Fruit fly (Drosophila melanogaster) Kc167 (cell line): ENCODE results near the gene eIF4E5.

Source experiments
- Myc ChIP-seq: fragments of >200 bp; optimal IDR thresholded peaks from 2 replicates; lab custom pipeline; 2017; ENCODE audit warnings: missing external identifiers
- Sin3A ChIP-seq: fragments of >200 bp; optimal IDR thresholded peaks from 2 replicates; lab custom pipeline; 2018; ENCODE audit warnings: missing external identifiers
- h ChIP-seq: fragments of >200 bp; optimal IDR thresholded peaks from 3 replicates; lab custom pipeline; 2018; ENCODE audit warnings: missing external identifiers
- insv ChIP-seq: fragments of >200 bp; optimal IDR thresholded peaks from 3 replicates; lab custom pipeline; 2018; ENCODE audit warnings: missing external identifiers
- psq ChIP-seq: fragments of >200 bp; optimal IDR thresholded peaks from 2 replicates; lab custom pipeline; 2017; ENCODE audit warnings: missing external identifiers
- ttk ChIP-seq: sonication (Bioruptor generic); optimal IDR thresholded peaks from 2 replicates; lab custom pipeline; 2017; ENCODE audit warnings: missing external identifiers

Gene eIF4E5

DNA sequence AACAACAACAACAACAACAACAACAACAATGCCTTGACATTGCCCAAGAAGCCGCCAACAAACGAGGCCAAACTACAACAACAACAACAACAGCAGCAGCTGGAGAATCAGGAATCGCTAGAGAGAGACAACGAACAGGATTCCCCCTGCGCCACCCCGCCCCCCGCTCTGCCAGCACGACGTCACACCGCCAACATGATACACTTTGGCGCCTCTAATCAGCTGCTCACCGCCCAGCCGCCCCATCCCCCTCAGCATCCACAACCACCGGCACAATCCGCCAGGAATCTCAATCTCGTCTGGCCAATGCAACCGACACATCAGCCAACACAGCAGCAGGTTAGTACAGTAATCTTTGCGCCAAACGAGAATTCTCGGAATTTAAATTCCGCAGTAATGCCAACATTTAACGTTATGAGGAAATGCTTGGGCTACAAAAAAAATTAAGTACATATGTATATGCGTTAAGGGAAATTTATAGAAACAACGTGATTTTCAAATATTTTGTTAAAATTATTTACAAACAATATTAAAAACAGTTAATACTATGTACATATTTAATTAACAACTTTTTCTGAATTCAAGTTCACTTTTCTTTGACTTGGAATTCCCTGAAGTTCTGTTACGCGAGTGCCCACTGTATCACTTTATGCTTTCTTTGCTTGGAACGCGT lies 24.8 kb upstream of the eIF4E5 start:
- TF ChIP-seq psq (no peak), ttk (lab: Kevin White, UChicago) (no peak), Myc (lab: Kevin White, UChicago) (no peak), insv (lab: Kevin White, UChicago) (no peak), Sin3A (lab: Kevin White, UChicago) (no peak)

DNA sequence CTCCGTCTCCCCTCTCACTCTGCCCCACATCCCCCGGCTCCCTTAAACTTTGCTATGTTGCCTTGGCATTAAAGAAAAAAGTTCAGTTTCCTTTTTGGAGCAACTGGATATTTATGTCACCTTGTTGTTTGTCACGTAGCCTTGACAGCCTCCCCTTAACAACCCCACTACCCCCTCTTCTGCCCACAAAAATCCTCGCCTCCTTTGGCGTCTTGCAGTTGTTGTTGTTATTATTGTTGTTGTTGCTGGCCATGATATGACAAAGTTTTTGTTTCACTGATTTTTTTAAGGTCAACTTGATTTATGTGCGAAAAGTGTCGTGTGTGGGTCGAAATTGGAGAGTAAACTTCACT lies 24.3 kb upstream of the eIF4E5 start:
- TF ChIP-seq Sin3A (lab: Kevin White, UChicago): no peak
- no peak for TF ChIP-seq Myc (lab: Kevin White, UChicago)
- no peak for TF ChIP-seq ttk (lab: Kevin White, UChicago)
- no peak for TF ChIP-seq psq

DNA sequence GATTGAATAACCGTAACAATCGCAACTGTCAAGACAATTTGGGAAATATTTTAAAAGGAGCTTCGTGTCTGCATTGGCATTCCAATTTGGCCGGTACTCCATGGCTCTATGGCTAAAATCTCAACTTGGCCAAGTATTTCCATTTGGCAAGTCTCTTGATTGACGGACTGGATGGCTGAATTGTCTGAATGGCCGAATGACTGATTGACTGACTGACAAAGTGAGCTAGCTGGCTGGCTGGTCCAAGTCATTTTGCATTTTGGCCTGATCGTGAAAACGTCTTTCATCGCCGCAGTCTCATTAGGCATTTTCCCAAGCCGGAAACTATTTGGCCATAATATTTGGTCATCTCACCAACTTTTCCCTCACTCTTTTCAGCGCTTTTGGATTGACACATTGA lies 20.2 kb upstream of the eIF4E5 start:
- TF ChIP-seq h (lab: Kevin White, UChicago): no peak

DNA sequence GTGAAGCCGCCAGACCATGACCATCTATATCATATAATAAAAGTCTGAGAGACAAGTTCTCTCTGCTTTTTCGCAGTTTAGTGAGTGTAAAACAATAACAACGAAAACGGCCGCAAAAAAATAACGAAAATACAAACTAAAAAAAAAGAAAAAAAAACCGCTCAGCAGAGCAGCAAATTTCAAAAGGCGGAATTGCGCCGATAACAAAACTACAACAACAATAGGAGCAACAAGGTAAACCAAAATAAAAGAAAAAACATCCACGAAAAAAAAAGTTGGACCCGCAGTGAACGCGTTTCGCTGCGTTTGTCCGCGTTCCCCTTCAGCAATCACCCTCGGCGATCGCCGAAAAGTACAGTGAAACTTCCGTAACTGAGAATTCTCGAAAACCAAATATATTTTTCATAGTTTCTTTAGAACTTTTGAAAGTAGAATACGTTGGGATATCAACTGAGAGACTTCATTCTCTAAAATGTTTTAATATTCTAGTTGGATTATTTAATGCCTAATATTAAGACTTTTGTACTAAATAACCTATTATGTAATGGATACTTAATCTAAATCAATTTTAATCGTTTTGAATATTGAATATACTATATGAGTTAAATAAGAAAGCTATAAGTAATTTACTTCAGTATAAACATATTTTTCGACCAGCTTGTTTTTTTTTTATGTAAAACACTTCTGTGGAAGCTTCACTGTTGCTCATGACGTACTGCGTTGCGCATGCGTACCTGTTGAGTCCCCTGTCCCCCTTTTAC lies 18.9 kb upstream of the eIF4E5 start:
- TF ChIP-seq insv (lab: Kevin White, UChicago) (no peak), ttk (lab: Kevin White, UChicago) (no peak)

DNA sequence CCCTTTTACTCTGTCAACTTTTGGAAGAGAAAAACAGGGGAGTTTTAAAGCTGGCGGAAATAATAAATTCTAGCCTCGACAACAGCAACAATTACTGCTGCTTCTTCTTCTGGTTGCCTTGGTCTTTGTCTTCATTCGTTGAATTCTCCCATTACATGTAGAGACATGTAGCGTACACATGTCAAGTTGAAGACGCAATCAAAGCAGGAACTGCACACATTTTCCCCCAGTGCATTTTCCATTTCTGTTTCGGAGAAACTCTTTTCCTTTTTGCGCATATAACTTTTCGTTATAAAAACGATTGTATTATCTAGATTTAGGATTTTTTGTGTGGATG lies 18.3 kb upstream of the eIF4E5 start:
- TF ChIP-seq psq (no peak), ttk (lab: Kevin White, UChicago) (no peak), Sin3A (lab: Kevin White, UChicago) (no peak), Myc (lab: Kevin White, UChicago) (no peak), h (lab: Kevin White, UChicago) (no peak), insv (lab: Kevin White, UChicago) (no peak)

DNA sequence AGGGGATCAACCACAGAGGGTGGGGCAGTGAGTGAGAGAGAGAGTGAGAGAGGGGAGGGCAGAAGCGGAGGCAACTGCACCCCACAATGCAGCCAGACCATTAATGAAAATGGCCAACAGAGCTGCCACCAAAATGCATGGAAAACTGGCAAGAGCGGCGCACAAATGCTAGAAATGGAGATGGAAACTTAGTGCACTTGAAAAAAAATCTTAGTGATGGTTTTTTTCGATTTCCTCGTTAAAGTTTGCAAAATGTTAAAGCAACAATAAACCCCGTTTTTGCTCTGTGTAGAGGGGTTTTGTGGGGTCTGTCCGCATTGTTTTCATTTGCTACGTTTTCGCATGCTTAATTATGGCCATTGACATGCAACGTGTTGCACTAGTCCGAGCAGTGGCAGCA lies 17.2 kb upstream of the eIF4E5 start:
- TF ChIP-seq h (lab: Kevin White, UChicago) (no peak), ttk (lab: Kevin White, UChicago) (no peak), Myc (lab: Kevin White, UChicago) (no peak), Sin3A (lab: Kevin White, UChicago) (no peak), psq (no peak), insv (lab: Kevin White, UChicago) (no peak)

DNA sequence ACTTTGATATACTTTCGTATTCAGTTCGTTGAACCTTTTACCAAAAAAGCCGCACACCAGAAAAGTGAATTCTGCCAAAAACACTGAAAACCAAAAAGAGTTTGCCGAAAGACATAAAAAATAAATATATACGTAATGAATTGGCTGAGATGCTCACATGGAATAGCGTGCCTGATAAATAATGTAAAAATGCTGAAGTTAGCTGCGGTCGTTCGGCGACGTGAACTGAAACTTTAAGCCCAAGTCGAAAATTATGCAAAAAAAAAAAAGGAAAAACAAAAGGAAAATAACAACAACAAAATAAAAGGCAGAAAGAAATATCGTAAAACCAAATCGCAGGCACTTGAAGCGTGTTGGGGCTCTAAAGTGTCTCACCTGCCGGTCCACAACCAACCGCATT lies 15.1 kb upstream of the eIF4E5 start:
- TF ChIP-seq Sin3A (lab: Kevin White, UChicago): no peak
- TF ChIP-seq insv (lab: Kevin White, UChicago): no peak
- TF ChIP-seq ttk (lab: Kevin White, UChicago): no peak
- no peak for TF ChIP-seq h (lab: Kevin White, UChicago)
- no peak for TF ChIP-seq psq
- TF ChIP-seq Myc (lab: Kevin White, UChicago): no peak

DNA sequence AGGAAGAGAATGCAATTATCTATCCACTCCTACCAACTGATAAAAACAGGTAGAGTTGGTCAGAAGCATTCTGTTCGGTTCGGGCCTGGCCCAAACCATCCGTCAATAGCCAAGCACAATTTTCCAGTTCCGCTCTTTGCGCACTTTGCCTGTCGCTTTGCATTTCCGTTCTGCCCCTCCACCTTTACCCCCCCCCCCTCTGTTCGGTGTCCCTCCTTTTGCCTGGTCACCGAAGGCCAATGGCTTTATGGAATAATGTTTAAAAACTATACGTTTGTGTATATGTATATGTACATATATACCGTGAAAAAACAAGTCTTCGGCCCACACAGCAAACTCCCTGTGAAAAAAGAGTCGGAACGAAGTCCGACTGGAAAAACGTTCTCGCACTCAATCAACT lies 13.6 kb upstream of the eIF4E5 start:
- TF ChIP-seq h (lab: Kevin White, UChicago): no peak
- no peak for TF ChIP-seq psq
- no peak for TF ChIP-seq ttk (lab: Kevin White, UChicago)
- TF ChIP-seq Myc (lab: Kevin White, UChicago): no peak
- TF ChIP-seq Sin3A (lab: Kevin White, UChicago): no peak
- TF ChIP-seq insv (lab: Kevin White, UChicago): no peak

DNA sequence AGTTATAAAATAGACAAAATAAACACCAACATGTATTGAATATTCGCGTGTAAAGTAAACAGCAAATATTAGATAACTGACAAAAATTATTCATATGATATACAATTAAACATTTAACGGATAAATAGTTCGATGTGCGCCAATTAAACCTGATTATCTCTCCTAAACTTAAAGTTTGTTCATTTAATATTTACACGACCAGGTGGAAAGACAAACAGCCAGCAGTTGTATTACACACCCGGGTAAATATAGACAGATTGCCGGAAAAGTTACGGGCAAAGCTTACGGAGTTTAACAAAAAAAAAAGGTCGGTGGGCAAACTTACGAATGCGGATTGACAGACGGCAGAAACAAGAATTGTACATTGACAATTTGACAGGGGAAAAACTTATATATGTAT lies 12.6 kb upstream of the eIF4E5 start:
- TF ChIP-seq Myc (lab: Kevin White, UChicago) (no peak), Sin3A (lab: Kevin White, UChicago) (no peak), h (lab: Kevin White, UChicago) (no peak), insv (lab: Kevin White, UChicago) (no peak), psq (no peak), ttk (lab: Kevin White, UChicago) (no peak)

DNA sequence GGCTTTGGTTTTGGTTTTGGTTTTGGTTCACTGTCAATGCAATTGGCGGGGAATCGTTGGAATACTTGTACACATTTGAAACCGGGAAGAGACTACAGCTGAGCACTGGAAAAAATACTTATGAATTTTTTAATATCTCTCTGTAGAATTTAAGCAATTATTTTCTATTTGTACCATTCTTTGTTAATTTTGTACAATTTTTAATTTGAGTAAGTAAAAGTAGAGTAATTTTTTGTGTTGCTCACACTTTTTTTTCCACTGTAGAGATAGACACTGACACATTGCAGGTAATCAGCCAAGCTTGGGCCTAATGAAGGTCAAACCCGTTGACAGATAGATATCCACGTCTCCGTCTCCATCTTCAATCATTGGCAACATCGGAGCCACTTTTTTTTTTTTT lies 11.4 kb upstream of the eIF4E5 start:
- TF ChIP-seq psq: no peak
- TF ChIP-seq ttk (lab: Kevin White, UChicago): no peak
- TF ChIP-seq h (lab: Kevin White, UChicago): no peak
- TF ChIP-seq insv (lab: Kevin White, UChicago): no peak
- TF ChIP-seq Myc (lab: Kevin White, UChicago): no peak
- no peak for TF ChIP-seq Sin3A (lab: Kevin White, UChicago)

DNA sequence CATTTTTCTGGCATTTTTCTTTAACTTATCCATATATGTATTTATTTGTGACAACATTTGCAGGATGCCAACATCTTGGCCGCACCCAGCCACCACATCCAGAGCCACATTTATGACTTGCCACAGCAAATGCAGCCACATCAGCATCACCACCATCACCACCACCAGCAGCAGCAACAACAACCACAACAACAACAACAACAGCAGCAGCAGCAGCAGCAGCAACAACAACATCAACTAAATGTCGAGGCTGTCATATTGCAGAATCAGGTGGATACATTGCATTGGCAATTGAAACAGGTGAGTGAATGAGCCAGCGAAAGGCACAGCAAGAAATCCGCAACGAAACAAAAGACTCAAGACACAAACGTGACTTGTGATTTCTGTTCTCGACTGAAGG lies 4.7 kb upstream of the eIF4E5 start:
- TF ChIP-seq psq (no peak), ttk (lab: Kevin White, UChicago) (no peak), Sin3A (lab: Kevin White, UChicago) (no peak), h (lab: Kevin White, UChicago) (no peak), insv (lab: Kevin White, UChicago) (no peak), Myc (lab: Kevin White, UChicago) (no peak)

DNA sequence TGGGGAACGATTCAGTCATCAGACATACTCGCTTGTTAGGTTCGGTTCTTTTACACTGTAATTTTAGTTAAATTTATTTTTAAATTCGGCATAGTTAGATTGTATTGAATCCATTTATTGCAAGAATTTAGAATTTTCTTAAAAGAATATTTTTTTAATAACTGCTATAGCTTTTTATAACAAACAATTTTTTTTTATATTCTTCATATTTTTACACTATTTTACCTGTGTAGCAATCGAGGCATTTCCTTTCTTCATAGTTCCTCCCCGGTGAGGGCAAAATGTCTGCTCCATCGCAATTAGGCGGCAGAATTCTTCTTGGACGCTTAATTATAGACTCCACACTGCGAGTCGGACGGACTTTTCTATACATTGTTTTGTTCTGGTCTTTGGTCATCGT lies 4.1 kb upstream of the eIF4E5 start:
- TF ChIP-seq Myc (lab: Kevin White, UChicago): no peak
- TF ChIP-seq h (lab: Kevin White, UChicago): no peak
- TF ChIP-seq psq: no peak
- TF ChIP-seq insv (lab: Kevin White, UChicago): no peak

DNA sequence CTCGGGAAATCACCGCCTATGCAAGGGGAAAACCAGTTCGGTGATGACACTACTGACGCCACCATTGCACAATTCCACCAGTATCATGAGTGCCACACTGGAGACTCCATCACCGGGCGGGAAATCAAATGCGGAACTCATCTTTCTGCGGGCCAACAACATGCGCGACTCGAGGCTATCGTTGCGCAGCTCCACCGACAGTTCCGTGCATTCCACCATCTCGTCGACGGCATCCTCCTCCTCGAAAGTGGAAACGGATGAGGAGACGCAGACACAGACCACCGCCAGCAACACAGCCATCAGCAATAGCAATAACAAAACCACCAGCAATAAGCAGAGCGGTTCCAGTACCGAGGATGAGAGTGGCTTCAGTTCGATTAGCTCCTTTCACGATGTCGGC lies 840 bp upstream of the eIF4E5 start:
- TF ChIP-seq h (lab: Kevin White, UChicago): no peak
